Worm (Caenorhabditis elegans) whole organism, young adult: ENCODE measurements around the gene orai-1.

Source experiments
- B0035.1 ChIP-seq: sonication (generic microtip); optimal IDR thresholded peaks from 2 replicates; lab custom pipeline; 2016; ENCODE audit warnings: missing genetic modification characterization, mild to moderate bottlenecking, missing compliant biosample characterization, missing genotype, missing genetic modification reagents
- B0261.1 ChIP-seq: sonication (generic microtip); optimal IDR thresholded peaks from 2 replicates; lab custom pipeline; 2016; ENCODE audit warnings: mild to moderate bottlenecking, missing genetic modification characterization, moderate library complexity, missing compliant biosample characterization
- C17E4.6 ChIP-seq: fragments of 200-800 bp; sonication (Bioruptor generic); IDR thresholded peaks from 2 replicates; pipeline ENCODE4 v1.3.6; 2022; ENCODE audit warnings: missing genetic modification reagents, missing genetic modification characterization, missing compliant biosample characterization
- D2030.7 ChIP-seq: fragments of 200-800 bp; sonication (Bioruptor generic); IDR thresholded peaks from 2 replicates; pipeline ENCODE4 v1.3.6; 2022; ENCODE audit warnings: missing genetic modification reagents, missing genetic modification characterization, missing compliant biosample characterization
- F39B2.1 ChIP-seq: fragments of 200-800 bp; sonication (Bioruptor generic); IDR thresholded peaks from 2 replicates; pipeline ENCODE4 v1.3.6; 2022; ENCODE audit warnings: missing genetic modification reagents, missing genetic modification characterization, missing compliant biosample characterization
- F57A8.1 ChIP-seq: fragments of 200-800 bp; sonication (Bioruptor generic); optimal IDR thresholded peaks from 2 replicates; lab custom pipeline; 2018; ENCODE audit warnings: mild to moderate bottlenecking, missing genetic modification characterization, moderate library complexity, missing compliant biosample characterization
- Y53G8AR.9 ChIP-seq: fragments of 200-800 bp; sonication (Bioruptor generic); conservative IDR thresholded peaks from 2 replicates; pipeline ENCODE4 v1.3.6; 2022; ENCODE audit warnings: missing genetic modification reagents, missing genetic modification characterization, missing compliant biosample characterization
- Y56A3A.18 ChIP-seq: fragments of 200-800 bp; sonication (Bioruptor generic); IDR thresholded peaks from 2 replicates; pipeline ENCODE4 v1.3.6; 2022; ENCODE audit warnings: missing genetic modification reagents, missing genetic modification characterization, missing compliant biosample characterization
- aptf-3 ChIP-seq: fragments of 200-800 bp; sonication (Bioruptor generic); IDR thresholded peaks from 2 replicates; pipeline ENCODE4 v1.3.6; 2022; ENCODE audit warnings: missing genetic modification characterization, missing compliant biosample characterization
- athp-1 ChIP-seq: sonication (generic microtip); optimal IDR thresholded peaks from 2 replicates; lab custom pipeline; 2017; ENCODE audit warnings: mild to moderate bottlenecking, missing genetic modification characterization, missing compliant biosample characterization
- attf-3 ChIP-seq: fragments of 200-800 bp; sonication (Bioruptor generic); conservative IDR thresholded peaks from 2 replicates; pipeline ENCODE4 v1.3.6; 2022; ENCODE audit warnings: missing genetic modification reagents, missing genetic modification characterization, missing compliant biosample characterization
- attf-5 ChIP-seq: fragments of 200-800 bp; sonication (Bioruptor generic); optimal IDR thresholded peaks from 2 replicates; lab custom pipeline; 2018; ENCODE audit warnings: mild to moderate bottlenecking, missing genetic modification characterization, missing compliant biosample characterization
- cebp-1 ChIP-seq, 2 experiments: fragments of 200-800 bp in 1 of 2; sonication (Bioruptor generic) in 1 of 2; sonication (generic microtip) in 1 of 2; IDR thresholded peaks in 1 of 2; optimal IDR thresholded peaks in 1 of 2; 2 replicates each; pipeline versions ENCODE4 v1.3.6 to Lab custom; 2017 to 2022; ENCODE audit warnings: missing compliant biosample characterization in 2 of 2, missing genetic modification characterization in 2 of 2, mild to moderate bottlenecking in 1 of 2, missing genetic modification reagents in 1 of 2, moderate library complexity in 1 of 2
- die-1 ChIP-seq: sonication (generic microtip); optimal IDR thresholded peaks from 2 replicates; lab custom pipeline; 2016; ENCODE audit warnings: missing genotype, mild to moderate bottlenecking, missing genetic modification characterization, missing compliant biosample characterization
- dox-1 ChIP-seq: fragments of 200-800 bp; sonication (Bioruptor generic); IDR thresholded peaks from 2 replicates; pipeline ENCODE4 v1.3.6; 2022; ENCODE audit warnings: missing genetic modification reagents, missing genetic modification characterization, missing compliant biosample characterization
- efl-1 ChIP-seq: fragments of 150-350 bp; optimal IDR thresholded peaks from 2 replicates; lab custom pipeline; 2014; ENCODE audit warnings: missing biosample characterization, missing genetic modification reagents, missing genetic modification characterization
- egl-18 ChIP-seq: fragments of 200-800 bp; sonication (Bioruptor generic); IDR thresholded peaks from 2 replicates; pipeline ENCODE4 v1.3.6; 2022; ENCODE audit warnings: missing genetic modification reagents, missing genetic modification characterization, missing compliant biosample characterization
- ekl-4 ChIP-seq: fragments of 200-800 bp; sonication (Bioruptor generic); IDR thresholded peaks from 2 replicates; pipeline ENCODE4 v1.3.6; 2022; ENCODE audit warnings: missing genetic modification reagents, missing genetic modification characterization, missing compliant biosample characterization
- fkh-3 ChIP-seq: sonication (generic microtip); optimal IDR thresholded peaks from 2 replicates; lab custom pipeline; 2016; ENCODE audit warnings: mild to moderate bottlenecking, missing genetic modification characterization, missing compliant biosample characterization
- him-1 ChIP-seq: sonication (generic microtip); optimal IDR thresholded peaks from 2 replicates; lab custom pipeline; 2016; ENCODE audit warnings: missing genotype, missing genetic modification reagents, missing genetic modification characterization, missing compliant biosample characterization
- hlh-12 ChIP-seq: sonication (generic microtip); optimal IDR thresholded peaks from 2 replicates; lab custom pipeline; 2016; ENCODE audit warnings: missing genetic modification characterization, missing compliant biosample characterization
- hmg-1.2 ChIP-seq: fragments of 200-800 bp; sonication (Bioruptor generic); IDR thresholded peaks from 2 replicates; pipeline ENCODE4 v1.3.6; 2022; ENCODE audit warnings: missing genetic modification reagents, missing genetic modification characterization, missing compliant biosample characterization
- lag-1 ChIP-seq: fragments of 200-800 bp; sonication (Bioruptor generic); IDR thresholded peaks from 2 replicates; pipeline ENCODE4 v1.3.6; 2022; ENCODE audit warnings: missing genetic modification reagents, missing genetic modification characterization, missing compliant biosample characterization
- let-607 ChIP-seq, 2 experiments: fragments of 200-800 bp in 1 of 2; sonication (Bioruptor generic) in 1 of 2; sonication (generic microtip) in 1 of 2; optimal IDR thresholded peaks; 2 replicates each; lab custom pipeline; 2016 to 2018; ENCODE audit warnings: mild to moderate bottlenecking in 2 of 2, missing compliant biosample characterization in 2 of 2, missing genetic modification characterization in 2 of 2, moderate library complexity in 2 of 2, missing genotype in 1 of 2
- lin-26 ChIP-seq: fragments of 200-800 bp; sonication (Bioruptor generic); IDR thresholded peaks from 2 replicates; pipeline ENCODE4 v1.3.6; 2022; ENCODE audit warnings: missing genetic modification reagents, missing genetic modification characterization, missing compliant biosample characterization
- lin-35 ChIP-seq, 3 experiments: fragments of 150-350 bp in 2 of 3; sonication (generic microtip) in 1 of 3; optimal IDR thresholded peaks; 2 replicates each; lab custom pipeline; 2014 to 2018; ENCODE audit warnings: missing biosample characterization in 3 of 3, missing genetic modification characterization in 3 of 3, missing genetic modification reagents in 3 of 3
- lin-40 ChIP-seq: sonication (generic microtip); optimal IDR thresholded peaks from 2 replicates; lab custom pipeline; 2016; ENCODE audit warnings: missing genetic modification characterization, mild to moderate bottlenecking, missing compliant biosample characterization, missing genotype, missing genetic modification reagents
- lsl-1 ChIP-seq: fragments of 200-800 bp; sonication (Bioruptor generic); optimal IDR thresholded peaks from 2 replicates; lab custom pipeline; 2018; ENCODE audit warnings: mild to moderate bottlenecking, missing genetic modification characterization, moderate library complexity, missing compliant biosample characterization
- mcd-1 ChIP-seq: fragments of 200-800 bp; sonication (Bioruptor generic); IDR thresholded peaks from 2 replicates; pipeline ENCODE4 v1.3.6; 2022; ENCODE audit warnings: missing genetic modification reagents, missing genetic modification characterization, missing compliant biosample characterization
- nfyb-1 ChIP-seq: fragments of 200-800 bp; sonication (Bioruptor generic); IDR thresholded peaks from 2 replicates; pipeline ENCODE4 v1.3.6; 2022; ENCODE audit warnings: missing genetic modification reagents, missing genetic modification characterization, missing compliant biosample characterization
- rpc-1 ChIP-seq, 2 experiments: fragments of 150-350 bp in 1 of 2; sonication (generic microtip) in 1 of 2; optimal IDR thresholded peaks; 2 replicates each; lab custom pipeline; 2014 to 2018; ENCODE audit warnings: missing biosample characterization in 1 of 2, missing genetic modification characterization in 1 of 2, missing genetic modification reagents in 1 of 2, missing genotype in 1 of 2
- sdz-38 ChIP-seq: sonication (generic microtip); optimal IDR thresholded peaks from 2 replicates; lab custom pipeline; 2016; ENCODE audit warnings: missing genotype, missing genetic modification characterization, missing compliant biosample characterization
- snpc-1.1 ChIP-seq: sonication (generic microtip); optimal IDR thresholded peaks from 2 replicates; lab custom pipeline; 2017; ENCODE audit warnings: missing genetic modification characterization, mild to moderate bottlenecking, missing compliant biosample characterization, antibody characterized with exemption, moderate library complexity, missing genotype, missing genetic modification reagents; ENCODE audit not compliant: insufficient read depth
- tbp1 ChIP-seq: fragments of 200-800 bp; sonication (Bioruptor generic); optimal IDR thresholded peaks from 2 replicates; lab custom pipeline; 2018; ENCODE audit warnings: mild to moderate bottlenecking, missing genetic modification characterization, missing compliant biosample characterization
- tlf-1 ChIP-seq: fragments of 200-800 bp; sonication (Bioruptor generic); optimal IDR thresholded peaks from 2 replicates; lab custom pipeline; 2018; ENCODE audit warnings: mild to moderate bottlenecking, missing genetic modification characterization, missing compliant biosample characterization
- zfh-2 ChIP-seq: fragments of 200-800 bp; sonication (Bioruptor generic); conservative IDR thresholded peaks from 2 replicates; pipeline ENCODE4 v1.3.6; 2022; ENCODE audit warnings: missing genetic modification reagents, missing genetic modification characterization, missing compliant biosample characterization
- ztf-18 ChIP-seq: sonication (generic microtip); optimal IDR thresholded peaks from 2 replicates; lab custom pipeline; 2016; ENCODE audit warnings: missing genotype, mild to moderate bottlenecking, missing genetic modification characterization, missing compliant biosample characterization
- ztf-25 ChIP-seq: fragments of 200-800 bp; sonication (Bioruptor generic); IDR thresholded peaks from 2 replicates; pipeline ENCODE4 v1.3.6; 2022; ENCODE audit warnings: missing genetic modification reagents, missing genetic modification characterization, missing compliant biosample characterization

The orai-1 gene

ce11 chrIII:628942-629341 lies 17.6 kb upstream of the orai-1 start:
- TF ChIP-seq nfyb-1 (GFP tag; lab: Robert Waterston, UW) (peak; percentile 65), tbp1 (GFP tag; lab: Kevin White, UChicago) (peak; percentile 84), hmg-1.2 (GFP tag; lab: Robert Waterston, UW) (peak; percentile 44), rpc-1 (optimal IDR thresholded peaks at IDR 0.05; lab: Kevin White, UChicago) (peak; percentile 6), rpc-1 (tag; optimal IDR thresholded peaks at IDR 0.05; lab: Kevin White, UChicago) (peak; percentile 47), ztf-25 (GFP tag; lab: Robert Waterston, UW) (0 out of 2 replicates have a peak, but pooled peaks have one; percentile 57), Y56A3A.18 (peak; percentile 75; the same call in 1 of the 2 replicates), aptf-3 (0 out of 2 replicates have a peak, but pooled peaks have one; percentile 31), dox-1 (GFP tag; lab: Robert Waterston, UW) (0 out of 2 replicates have a peak, but pooled peaks have one; percentile 21), lin-26 (GFP tag; lab: Robert Waterston, UW) (peak; percentile 54), Y53G8AR.9 (GFP tag; lab: Robert Waterston, UW) (0 out of 2 replicates have a peak, but pooled peaks have one; percentile 42), mcd-1 (GFP tag; lab: Robert Waterston, UW) (peak; percentile 49), B0261.1 (peak; percentile 58)
- TF ChIP-seq, all 124 proteins: peak for 12; not testable (repeated sequence) for 112

ce11 chrIII:631421-631820 lies 15.1 kb upstream of the orai-1 start, which contains the start of gene T19C3.6:
TSS of gene T19C3.6 (minus strand) at chrIII:631521.
- TF ChIP-seq C17E4.6, result no peak
- TF ChIP-seq ekl-4 (GFP tag; lab: Robert Waterston, UW), result no peak
- no peak for TF ChIP-seq lin-35 (GFP tag; optimal IDR thresholded peaks at IDR 0.05; lab: Kevin White, UChicago)
- no peak for TF ChIP-seq hmg-1.2 (GFP tag; lab: Robert Waterston, UW)
- TF ChIP-seq him-1 (tag; lab: Kevin White, UChicago), result peak; percentile 35
- peak; percentile 36 for TF ChIP-seq lsl-1
- peak; percentile 45; the same call in 1 of the 2 replicates for TF ChIP-seq mcd-1 (GFP tag; lab: Robert Waterston, UW)
- no peak for TF ChIP-seq snpc-1.1 (tag; lab: Kevin White, UChicago)
- no peak for TF ChIP-seq tlf-1 (GFP tag; lab: Kevin White, UChicago)

- no peak for TF ChIP-seq fkh-3
- TF ChIP-seq attf-5, result peak; percentile 2
- peak; percentile 13; the same call in 1 of the 2 replicates for TF ChIP-seq hmg-1.2 (GFP tag; lab: Robert Waterston, UW)
- peak; percentile 91 for TF ChIP-seq ztf-18 (tag; lab: Kevin White, UChicago)
- peak; percentile 35 for TF ChIP-seq lsl-1
- no peak for TF ChIP-seq cebp-1 (GFP tag; IDR thresholded peaks at IDR 0.05; lab: Robert Waterston, UW)
- peak; percentile 26 for TF ChIP-seq cebp-1 (tag; optimal IDR thresholded peaks at IDR 0.05; lab: Kevin White, UChicago)
- peak; percentile 66 for TF ChIP-seq mcd-1 (GFP tag; lab: Robert Waterston, UW)
- TF ChIP-seq D2030.7 (GFP tag; lab: Robert Waterston, UW), result peak; percentile 28; the same call in 1 of the 2 replicates
- TF ChIP-seq let-607 (tag; optimal IDR thresholded peaks at IDR 0.05; lab: Kevin White, UChicago), result no peak
- peak; percentile 36 for TF ChIP-seq efl-1 (GFP tag; lab: Kevin White, UChicago)
- peak; percentile 31 for TF ChIP-seq lin-40
- no peak for TF ChIP-seq F57A8.1
Measured at ce11 chrIII:634618-635017, 11.9 kb upstream of the orai-1 start, which contains the start of gene fem-2. TSS of gene fem-2 (minus strand) at chrIII:634626.

ce11 chrIII:636067-636466 lies 10.5 kb upstream of the orai-1 start, which contains the start of gene T19C3.7:
TSS of gene T19C3.7 (minus strand) at chrIII:636167.
- TF ChIP-seq hlh-12 (tag; lab: Kevin White, UChicago), result no peak
- TF ChIP-seq sdz-38 (tag; lab: Kevin White, UChicago), result no peak
- no peak for TF ChIP-seq B0035.1 (tag; lab: Kevin White, UChicago)
- no peak for TF ChIP-seq zfh-2 (GFP tag; lab: Robert Waterston, UW)
- no peak for TF ChIP-seq lag-1 (GFP tag; lab: Robert Waterston, UW)
- TF ChIP-seq lin-35 (GFP tag; optimal IDR thresholded peaks at IDR 0.05; lab: Kevin White, UChicago), result no peak
- TF ChIP-seq attf-3 (GFP tag; lab: Robert Waterston, UW), result no peak
- TF ChIP-seq ztf-25 (GFP tag; lab: Robert Waterston, UW), result no peak
- no peak for TF ChIP-seq athp-1 (tag; lab: Kevin White, UChicago)
- no peak for TF ChIP-seq nfyb-1 (GFP tag; lab: Robert Waterston, UW)
- no peak for TF ChIP-seq die-1 (tag; lab: Kevin White, UChicago)
- no peak for TF ChIP-seq egl-18
- TF ChIP-seq fkh-3, result no peak
- TF ChIP-seq F39B2.1, result no peak
- no peak for TF ChIP-seq ztf-18 (tag; lab: Kevin White, UChicago)
